Worm (Caenorhabditis elegans) whole organism, young adult: ENCODE data around the gene F59B10.5.

Experiments used
- dpl-1 ChIP-seq: fragments of 150-350 bp; optimal IDR thresholded peaks from 2 replicates; lab custom pipeline; 2014; ENCODE audit warnings: missing biosample characterization, missing genetic modification reagents, missing genetic modification characterization
- sdz-38 ChIP-seq: sonication (generic microtip); optimal IDR thresholded peaks from 2 replicates; lab custom pipeline; 2016; ENCODE audit warnings: missing genotype, missing genetic modification characterization, missing compliant biosample characterization

DNA sequence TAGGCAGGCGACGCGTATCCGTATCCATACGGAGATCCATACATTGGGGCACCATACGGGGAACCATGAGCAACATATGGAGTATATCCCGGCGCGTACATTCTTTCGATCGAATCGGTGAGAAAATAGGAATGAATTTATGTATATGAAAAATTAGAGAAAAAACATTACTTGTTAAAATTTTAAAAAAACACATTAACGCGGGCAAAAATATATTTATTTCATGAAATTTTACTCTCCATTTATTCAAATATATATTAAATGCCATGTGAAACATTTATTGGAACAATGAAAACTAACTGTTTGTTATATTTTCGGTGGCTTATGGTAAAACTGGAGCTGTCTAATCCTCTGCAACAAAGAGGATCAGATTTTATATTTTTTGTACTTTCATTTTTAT lies 51.7 kb downstream of the F59B10.5 start, which contains the start of gene ZK666.2:
- TF ChIP-seq sdz-38 (tag; lab: Kevin White, UChicago) (no peak), dpl-1 (GFP tag; lab: Kevin White, UChicago) (no peak)
